Worm (Caenorhabditis elegans) whole organism, L1 larva: ENCODE results near the gene vglu-3.
A peak's percentile ranks its signal among the peaks of the same experiment; 100 is the strongest.

Source experiments
- C16A3.4 ChIP-seq: fragments of 150-350 bp; optimal IDR thresholded peaks from 2 replicates; lab custom pipeline; 2014; ENCODE audit warnings: missing biosample characterization, missing genetic modification characterization
- F16B12.6 ChIP-seq: fragments of 150-350 bp; optimal IDR thresholded peaks from 2 replicates; lab custom pipeline; 2014; ENCODE audit warnings: missing biosample characterization, missing genetic modification characterization
- Y116A8C.19 ChIP-seq: sonication (generic microtip); optimal IDR thresholded peaks from 2 replicates; lab custom pipeline; 2016; ENCODE audit warnings: missing compliant biosample characterization, missing genetic modification characterization, borderline replicate concordance
- ama-1 ChIP-seq: fragments of 150-350 bp; optimal IDR thresholded peaks from 2 replicates; lab custom pipeline; 2014
- blmp-1 ChIP-seq: fragments of 150-350 bp; optimal IDR thresholded peaks from 2 replicates; lab custom pipeline; 2014; ENCODE audit warnings: missing biosample characterization, missing genetic modification characterization
- ceh-82 ChIP-seq, 3 experiments: fragments of 150-350 bp in 1 of 3; sonication (generic microtip) in 2 of 3; optimal IDR thresholded peaks; 2 replicates each; lab custom pipeline; 2014 to 2017; ENCODE audit warnings: missing biosample characterization in 3 of 3, missing genetic modification characterization in 3 of 3
- ceh-90 ChIP-seq: sonication (generic microtip); optimal IDR thresholded peaks from 2 replicates; lab custom pipeline; 2016; ENCODE audit warnings: missing genetic modification characterization, missing compliant biosample characterization
- ces-1 ChIP-seq: fragments of 150-350 bp; optimal IDR thresholded peaks from 2 replicates; lab custom pipeline; 2014; ENCODE audit warnings: missing biosample characterization, missing genetic modification reagents, missing genetic modification characterization
- dpl-1 ChIP-seq, 3 experiments: fragments of 150-350 bp in 2 of 3; sonication (generic microtip) in 1 of 3; optimal IDR thresholded peaks; 2 replicates each; lab custom pipeline; 2014 to 2017; ENCODE audit warnings: missing biosample characterization in 3 of 3, missing genetic modification characterization in 3 of 3, missing genetic modification reagents in 3 of 3
- efl-1 ChIP-seq, 4 experiments: fragments of 150-350 bp; optimal IDR thresholded peaks in 3 of 4; peaks in 1 of 4; 1 replicate in 1 of 4; 2 replicates in 3 of 4; lab custom pipeline; 2014; ENCODE audit warnings: missing biosample characterization in 2 of 4, missing genetic modification characterization in 2 of 4, missing genetic modification reagents in 2 of 4
- elt-2 ChIP-seq: sonication (generic microtip); optimal IDR thresholded peaks from 2 replicates; lab custom pipeline; 2016; ENCODE audit warnings: missing genetic modification characterization, mild to moderate bottlenecking, inconsistent platforms, missing compliant biosample characterization, missing genetic modification reagents
- elt-3 ChIP-seq, 6 experiments: fragments of 150-350 bp in 1 of 6; sonication (generic microtip); optimal IDR thresholded peaks; 2 replicates each; lab custom pipeline; 2017 to 2018; ENCODE audit warnings: missing biosample characterization in 6 of 6, missing genetic modification characterization in 6 of 6, inconsistent platforms in 1 of 6
- fkh-4 ChIP-seq: sonication (generic microtip); optimal IDR thresholded peaks from 2 replicates; lab custom pipeline; 2016; ENCODE audit warnings: missing compliant biosample characterization, missing genetic modification characterization, borderline replicate concordance
- fkh-8 ChIP-seq: sonication (generic microtip); optimal IDR thresholded peaks from 2 replicates; lab custom pipeline; 2016; ENCODE audit warnings: mild to moderate bottlenecking, missing genetic modification characterization, missing compliant biosample characterization
- isw-1 ChIP-seq: fragments of 200-800 bp; sonication (Bioruptor generic); IDR thresholded peaks from 2 replicates; pipeline ENCODE4 v1.3.6; 2022; ENCODE audit warnings: missing genetic modification characterization, missing compliant biosample characterization
- jun-1 ChIP-seq: fragments of 150-350 bp; optimal IDR thresholded peaks from 2 replicates; lab custom pipeline; 2014; ENCODE audit warnings: missing biosample characterization, missing genetic modification reagents, missing genetic modification characterization
- lin-13 ChIP-seq: fragments of 150-350 bp; optimal IDR thresholded peaks from 2 replicates; lab custom pipeline; 2014; ENCODE audit warnings: missing biosample characterization, missing genetic modification reagents, missing genetic modification characterization
- lin-14 ChIP-seq: fragments of 200-800 bp; sonication (Bioruptor generic); optimal IDR thresholded peaks from 2 replicates; lab custom pipeline; 2018; ENCODE audit warnings: mild to moderate bottlenecking, missing genetic modification characterization, moderate library complexity, missing compliant biosample characterization
- lin-39 ChIP-seq: fragments of 150-350 bp; optimal IDR thresholded peaks from 2 replicates; lab custom pipeline; 2014; ENCODE audit warnings: missing biosample characterization, missing genetic modification reagents, missing genetic modification characterization
- lsy-2 ChIP-seq, 2 experiments: fragments of 150-350 bp; optimal IDR thresholded peaks; 2 replicates each; lab custom pipeline; 2014; ENCODE audit warnings: missing biosample characterization in 2 of 2, missing genetic modification characterization in 2 of 2
- mep-1 ChIP-seq: fragments of 150-350 bp; optimal IDR thresholded peaks from 2 replicates; lab custom pipeline; 2014; ENCODE audit warnings: missing biosample characterization, missing genetic modification characterization
- nhr-19 ChIP-seq: fragments of 200-800 bp; sonication (Bioruptor generic); conservative IDR thresholded peaks from 2 replicates; pipeline ENCODE4 v1.3.6; 2022; ENCODE audit warnings: missing genetic modification characterization, missing compliant biosample characterization
- nhr-20 ChIP-seq: sonication (generic microtip); optimal IDR thresholded peaks from 2 replicates; lab custom pipeline; 2016; ENCODE audit warnings: mild to moderate bottlenecking, missing genetic modification characterization, missing compliant biosample characterization
- nhr-47 ChIP-seq: sonication (generic microtip); optimal IDR thresholded peaks from 2 replicates; lab custom pipeline; 2016; ENCODE audit warnings: mild to moderate bottlenecking, missing genetic modification characterization, moderate library complexity, missing compliant biosample characterization
- nhr-71 ChIP-seq: sonication (generic microtip); optimal IDR thresholded peaks from 2 replicates; lab custom pipeline; 2016; ENCODE audit warnings: mild to moderate bottlenecking, missing genetic modification characterization, moderate library complexity, missing compliant biosample characterization
- nhr-76 ChIP-seq: sonication (generic microtip); optimal IDR thresholded peaks from 2 replicates; lab custom pipeline; 2017; ENCODE audit warnings: missing biosample characterization, missing genetic modification characterization
- nhr-84 ChIP-seq: sonication (generic microtip); optimal IDR thresholded peaks from 2 replicates; lab custom pipeline; 2017; ENCODE audit warnings: missing biosample characterization, missing genetic modification characterization
- nhr-85 ChIP-seq: sonication (generic microtip); peaks from one replicate; lab custom pipeline; 2016; ENCODE audit warnings: missing genetic modification characterization, inconsistent platforms, missing compliant biosample characterization
- pag-3 ChIP-seq: sonication (generic microtip); optimal IDR thresholded peaks from 2 replicates; lab custom pipeline; 2017; ENCODE audit warnings: missing genetic modification characterization, mild to moderate bottlenecking, missing compliant biosample characterization, antibody characterized with exemption, borderline replicate concordance; ENCODE audit not compliant: insufficient read depth
- skn-1 ChIP-seq: fragments of 150-350 bp; optimal IDR thresholded peaks from 2 replicates; lab custom pipeline; 2014; ENCODE audit warnings: missing biosample characterization, missing genetic modification characterization
- snpc-4 ChIP-seq: fragments of 150-350 bp; optimal IDR thresholded peaks from 2 replicates; lab custom pipeline; 2014; ENCODE audit warnings: missing biosample characterization, missing genetic modification characterization
- snu-23 ChIP-seq: sonication (generic microtip); optimal IDR thresholded peaks from 2 replicates; lab custom pipeline; 2016; ENCODE audit warnings: missing genetic modification characterization, missing compliant biosample characterization
- swsn-7 ChIP-seq: sonication (generic microtip); optimal IDR thresholded peaks from 2 replicates; lab custom pipeline; 2016; ENCODE audit warnings: missing genetic modification characterization, missing compliant biosample characterization
- tbx-2 ChIP-seq: sonication (generic microtip); optimal IDR thresholded peaks from 2 replicates; lab custom pipeline; 2016; ENCODE audit warnings: missing genetic modification characterization, missing compliant biosample characterization
- tlp-1 ChIP-seq: fragments of 150-350 bp; optimal IDR thresholded peaks from 2 replicates; lab custom pipeline; 2014; ENCODE audit warnings: missing biosample characterization, missing genetic modification characterization
- vab-15 ChIP-seq: sonication (generic microtip); optimal IDR thresholded peaks from 2 replicates; lab custom pipeline; 2017; ENCODE audit warnings: missing genotype, mild to moderate bottlenecking, missing genetic modification characterization, missing compliant biosample characterization
- xbp-1 ChIP-seq: sonication (generic microtip); optimal IDR thresholded peaks from 2 replicates; lab custom pipeline; 2016; ENCODE audit warnings: missing genetic modification characterization, missing compliant biosample characterization
- ztf-4 ChIP-seq: fragments of 150-350 bp; optimal IDR thresholded peaks from 2 replicates; lab custom pipeline; 2014; ENCODE audit warnings: missing biosample characterization, missing genetic modification characterization

The vglu-3 gene

DNA sequence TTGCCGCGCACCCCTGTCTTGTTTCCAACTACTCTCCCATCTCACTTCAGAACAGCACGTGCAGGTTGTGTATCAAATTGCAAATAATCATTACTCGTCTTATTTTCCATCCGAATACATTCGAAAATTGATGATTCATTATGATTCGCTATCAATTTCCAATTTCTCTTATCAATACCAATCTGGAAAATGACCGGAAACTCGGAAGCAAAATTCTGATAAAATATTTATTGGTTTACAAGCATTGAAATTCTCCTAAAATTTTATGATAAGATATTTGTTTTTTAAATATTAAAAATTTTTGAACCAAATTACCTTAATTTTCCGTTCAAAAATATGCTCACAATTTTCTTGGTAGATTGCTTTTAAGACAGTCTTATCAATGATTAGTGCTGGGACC is 5.1 kb downstream of the vglu-3 start:
- TF ChIP-seq pag-3 (tag; lab: Kevin White, UChicago) (no peak), blmp-1 (tag; lab: Kevin White, UChicago) (no peak), efl-1 (optimal IDR thresholded peaks at IDR 0.05; lab: Kevin White, UChicago) (no peak), efl-1 (GFP tag; optimal IDR thresholded peaks at IDR 0.05 in 1 of 2; lab: Kevin White, UChicago) (peak in 1 of 2 experiments; percentile 18), mep-1 (tag; lab: Kevin White, UChicago) (no peak), skn-1 (tag; lab: Kevin White, UChicago) (no peak), elt-2 (tag; lab: Kevin White, UChicago) (peak; percentile 76), dpl-1 (GFP tag; optimal IDR thresholded peaks at IDR 0.05; lab: Kevin White, UChicago) (no peak), jun-1 (tag; lab: Kevin White, UChicago) (no peak), vab-15 (tag; lab: Kevin White, UChicago) (no peak)

DNA sequence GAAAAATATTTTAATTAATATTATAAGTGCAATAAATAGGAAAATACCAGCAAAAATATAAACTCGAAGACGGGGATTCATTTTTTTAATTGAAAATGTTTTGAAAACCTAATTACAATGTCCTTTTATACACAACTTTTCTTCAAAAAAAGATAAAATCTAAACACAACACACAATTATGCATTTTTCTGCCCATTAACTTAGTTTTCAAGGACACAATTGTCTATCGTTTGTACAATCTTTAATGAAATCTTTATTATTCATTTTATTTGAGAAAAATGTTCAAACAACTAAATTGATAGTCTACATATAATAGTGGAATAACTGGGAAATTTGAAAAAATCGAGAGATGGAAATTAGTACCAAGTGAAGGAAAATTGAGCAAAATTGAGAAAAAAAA is 5.9 kb downstream of the vglu-3 start, which contains the start of gene T07A5.1:
Gene T07A5.1 (minus strand): TSS at position 149 of the 400 bp plus-strand sequence.
- TF ChIP-seq lin-39 (peak; percentile 15), ztf-4 (tag; lab: Kevin White, UChicago) (no peak), nhr-85 (tag; lab: Kevin White, UChicago) (peak; percentile 60)
- TF ChIP-seq, all 84 proteins: peak for 2

DNA sequence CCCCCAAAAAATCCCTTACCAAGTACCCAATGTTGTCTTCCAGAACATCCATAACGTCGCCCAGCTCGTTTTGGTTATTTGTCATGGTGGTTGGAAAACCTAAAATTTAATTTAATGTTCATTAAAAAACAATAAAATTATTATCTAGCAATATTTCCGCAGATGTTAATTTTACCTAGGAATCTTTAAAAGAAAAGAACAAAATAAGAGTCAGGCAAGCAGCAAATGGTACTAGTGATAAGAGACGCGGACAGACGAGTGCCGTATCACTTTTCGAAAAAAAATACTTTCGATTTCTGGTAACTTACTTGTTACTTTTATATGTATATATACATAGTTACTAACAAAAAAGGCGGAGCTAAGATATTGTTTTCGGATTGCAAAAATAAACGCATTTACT is 10.8 kb downstream of the vglu-3 start, which contains the start of gene T07A5.7:
Gene T07A5.7 (minus strand): TSS at position 101 of the 400 bp plus-strand sequence.
- no peak for TF ChIP-seq efl-1 (optimal IDR thresholded peaks at IDR 0.05; lab: Kevin White, UChicago)
- TF ChIP-seq efl-1 (GFP tag; optimal IDR thresholded peaks at IDR 0.05 in 1 of 2; lab: Kevin White, UChicago): peak in 1 of 2 experiments; percentile 59
- TF ChIP-seq ceh-82 (tag; optimal IDR thresholded peaks at IDR 0.05; lab: Kevin White, UChicago): no peak

DNA sequence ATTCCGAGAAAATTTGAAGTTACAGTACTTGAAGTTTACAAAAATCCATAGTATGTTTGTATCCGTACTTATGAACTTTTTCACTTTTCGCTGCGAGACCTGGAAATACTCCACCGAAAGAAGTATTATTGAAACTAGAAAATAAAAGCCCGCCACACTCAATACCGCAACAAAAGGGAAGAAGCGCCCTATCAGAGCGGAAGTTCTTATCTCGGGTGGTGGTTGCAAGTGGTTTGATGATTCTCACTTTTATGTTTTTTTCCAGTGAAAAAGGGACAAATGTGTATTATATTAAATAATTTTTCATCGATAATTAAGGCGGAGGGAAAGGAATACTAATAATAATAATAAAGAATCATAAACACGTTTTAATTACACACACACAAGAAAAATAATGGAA is 14.1 kb downstream of the vglu-3 start:
- TF ChIP-seq ces-1 (GFP tag; lab: Kevin White, UChicago) (no peak), elt-2 (tag; lab: Kevin White, UChicago) (peak; percentile 10), nhr-76 (tag; lab: Kevin White, UChicago) (no peak), efl-1 (optimal IDR thresholded peaks at IDR 0.05; lab: Kevin White, UChicago) (no peak), efl-1 (GFP tag; optimal IDR thresholded peaks at IDR 0.05 in 1 of 2; lab: Kevin White, UChicago) (peak in 1 of 2 experiments; percentile 1)

DNA sequence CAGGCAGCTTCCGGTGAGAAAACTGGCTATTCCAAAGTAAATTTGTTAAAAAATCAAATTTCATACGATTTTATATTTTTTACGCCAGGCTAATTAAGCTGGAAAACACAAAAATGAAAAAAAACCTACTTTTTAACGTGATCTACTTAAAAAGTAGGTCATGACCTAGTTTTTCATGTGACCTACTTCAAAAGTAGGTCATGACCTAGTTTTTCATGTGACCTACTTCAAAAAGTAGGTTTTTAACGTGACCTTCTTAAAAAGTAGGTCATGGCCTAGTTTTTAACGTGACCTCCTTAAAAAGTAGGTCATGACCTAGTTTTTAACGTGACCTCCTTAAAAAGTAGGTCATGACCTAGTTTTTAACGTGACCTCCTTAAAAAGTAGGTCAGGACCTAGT is 16.5 kb downstream of the vglu-3 start:
- peak; percentile 93 for TF ChIP-seq nhr-85 (tag; lab: Kevin White, UChicago)

- TF ChIP-seq lin-13 (no peak), swsn-7 (tag; lab: Kevin White, UChicago) (no peak), lsy-2 (tag; optimal IDR thresholded peaks at IDR 0.05; lab: Kevin White, UChicago) (no peak), Y116A8C.19 (tag; lab: Kevin White, UChicago) (no peak), C16A3.4 (tag; lab: Kevin White, UChicago) (no peak), tbx-2 (tag; lab: Kevin White, UChicago) (no peak), nhr-84 (no peak), ceh-90 (tag; lab: Kevin White, UChicago) (no peak), fkh-4 (tag; lab: Kevin White, UChicago) (no peak), nhr-20 (tag; lab: Kevin White, UChicago) (no peak)
Measured at ce11 chrIII:10318062-10318609, 18.0 kb downstream of the vglu-3 start, which contains the start of the genes unc-50 and ostf-4. TSS of gene unc-50 (minus strand) at chrIII:10318162. TSS of gene ostf-4 (minus strand) at chrIII:10318559.

DNA sequence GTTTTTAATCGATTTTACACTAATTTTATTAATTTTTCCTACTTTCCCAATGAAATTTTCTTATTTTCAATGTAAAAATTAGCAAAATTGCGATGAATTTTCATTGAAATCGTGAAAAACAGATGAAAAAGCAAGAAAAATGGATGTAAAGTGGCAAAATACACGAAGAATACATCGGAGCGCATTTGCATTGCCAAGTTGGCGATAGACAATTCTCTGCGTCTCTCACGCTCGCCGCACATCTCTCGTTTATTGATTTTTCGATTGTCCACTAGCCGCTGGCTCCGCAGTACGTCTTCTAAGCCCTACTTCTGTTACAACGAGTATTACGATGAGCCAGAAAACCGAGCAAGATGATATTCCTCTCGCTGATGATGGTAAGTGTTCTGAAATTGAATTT is 18.6 kb downstream of the vglu-3 start, which contains the start of gene unc-69:
Gene unc-69 (plus strand): TSS at position 185 of the 400 bp plus-strand sequence.
- TF ChIP-seq elt-3 (tag; optimal IDR thresholded peaks at IDR 0.05; lab: Kevin White, UChicago) (peak in 1 of 6 experiments; percentile 11), mep-1 (tag; lab: Kevin White, UChicago) (peak; percentile 69), nhr-19 (peak; percentile 48), ceh-90 (tag; lab: Kevin White, UChicago) (no peak), lin-14 (peak; percentile 72), tlp-1 (tag; lab: Kevin White, UChicago) (no peak), lin-39 (peak; percentile 0), nhr-47 (tag; lab: Kevin White, UChicago) (peak; percentile 69), isw-1 (GFP tag; lab: Robert Waterston, UW) (peak; percentile 43), ama-1 (lab: Kevin White, UChicago) (no peak), xbp-1 (tag; lab: Kevin White, UChicago) (peak; percentile 85), ztf-4 (tag; lab: Kevin White, UChicago) (no peak), nhr-71 (peak; percentile 70), snu-23 (peak; percentile 73), ces-1 (GFP tag; lab: Kevin White, UChicago) (no peak), fkh-8 (tag; lab: Kevin White, UChicago) (peak; percentile 12), snpc-4 (tag; lab: Kevin White, UChicago) (peak; percentile 31), F16B12.6 (tag; lab: Kevin White, UChicago) (peak; percentile 52)
